Worm (Caenorhabditis elegans): Measurements from ENCODE around the gene nhr-54.
"Not testable (repeated sequence)": the region's sequence is repeated elsewhere in the genome, so short reads cannot be mapped to it uniquely, and the experiment has no call there.

DNA sequence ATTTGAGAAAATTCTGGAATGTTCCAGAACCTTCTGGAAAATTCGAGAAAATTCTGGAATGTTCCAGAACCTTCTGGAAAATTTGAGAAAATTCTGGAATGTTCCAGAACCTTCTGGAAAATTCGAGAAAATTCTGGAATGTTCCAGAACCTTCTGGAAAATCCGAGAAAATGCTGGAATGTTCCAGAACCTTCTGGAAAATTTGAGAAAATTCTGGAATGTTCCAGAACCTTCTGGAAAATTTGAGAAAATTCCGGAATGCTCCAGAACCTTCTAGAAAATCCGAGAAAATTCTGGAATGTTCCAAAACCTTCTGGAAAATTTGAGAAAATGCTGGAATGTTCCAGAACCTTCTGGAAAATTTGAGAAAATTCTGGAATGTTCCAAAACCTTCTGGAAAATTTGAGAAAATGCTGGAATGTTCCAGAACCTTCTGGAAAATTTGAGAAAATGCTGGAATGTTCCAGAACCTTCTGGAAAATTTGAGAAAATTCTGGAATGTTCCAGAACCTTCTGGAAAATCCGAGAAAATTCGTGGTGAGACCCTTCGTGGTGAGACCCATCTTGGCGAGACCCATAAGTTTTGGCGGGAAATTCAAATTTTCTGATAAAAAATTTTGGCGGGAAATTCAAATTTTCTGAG lies 42.4 kb upstream of the nhr-54 start:
- TF ChIP-seq unc-130 (GFP tag; optimal IDR thresholded peaks at IDR 0.05); Y67H2A.10 (GFP tag; conservative IDR thresholded peaks at IDR 0.05); nfya-2 (GFP tag; IDR thresholded peaks at IDR 0.05); ccch-3 (GFP tag; optimal IDR thresholded peaks at IDR 0.05); snpc-4 (GFP tag; optimal IDR thresholded peaks at IDR 0.05); snpc-4 (tag; optimal IDR thresholded peaks at IDR 0.05); ceh-79 (tag; optimal IDR thresholded peaks at IDR 0.05): not testable (repeated sequence)
